Worm (Caenorhabditis elegans): ENCODE data around the gene clec-217.
A peak's percentile ranks its signal among the peaks of the same experiment; 100 is the strongest.

clec-217 gene

DNA sequence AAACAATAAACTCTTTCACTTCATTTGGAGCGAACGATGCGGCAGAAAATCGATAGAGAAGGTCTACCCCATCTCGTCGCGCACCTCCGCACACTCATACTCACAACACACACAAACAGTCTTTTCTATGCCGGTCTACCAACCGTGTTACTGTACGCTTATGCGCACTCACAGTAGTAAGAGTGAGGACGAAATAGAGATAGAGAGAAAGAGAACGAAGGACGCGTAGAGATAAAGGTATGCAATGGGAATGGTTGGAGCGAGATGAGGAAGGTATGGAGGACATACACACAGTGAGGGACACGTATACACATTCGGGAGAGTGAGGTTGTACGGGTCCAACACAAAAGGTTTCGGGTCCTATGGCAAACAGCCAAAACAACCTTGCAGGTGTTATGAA, 20.2 kb upstream of the clec-217 start:
- TF ChIP-seq ceh-8 (GFP tag; optimal IDR thresholded peaks at IDR 0.05), result no peak
- no peak for TF ChIP-seq ceh-90 (tag; optimal IDR thresholded peaks at IDR 0.05)
- no peak for TF ChIP-seq tlp-1 (tag; optimal IDR thresholded peaks at IDR 0.05)
- no peak for TF ChIP-seq pax-3 (tag; optimal IDR thresholded peaks at IDR 0.05)
- TF ChIP-seq lir-3 (tag; optimal IDR thresholded peaks at IDR 0.05; ENCODE audit: poor library complexity), result no peak
- TF ChIP-seq ceh-88 (GFP tag; IDR thresholded peaks at IDR 0.05), result no peak
- no peak for TF ChIP-seq unc-86 (tag; optimal IDR thresholded peaks at IDR 0.05)
- TF ChIP-seq efl-1 (optimal IDR thresholded peaks at IDR 0.05), result peak; percentile 13 to 20
- TF ChIP-seq efl-1 (GFP tag; optimal IDR thresholded peaks at IDR 0.05 in 1 of 2), result peak in 1 of 2 experiments; percentile 93
- TF ChIP-seq dpl-1 (GFP tag; optimal IDR thresholded peaks at IDR 0.05), result peak in 2 of 3 experiments; percentile 12 to 31
- no peak for TF ChIP-seq unc-62 (GFP tag; optimal IDR thresholded peaks at IDR 0.05)
- no peak for TF ChIP-seq mab-9 (GFP tag; IDR thresholded peaks at IDR 0.05)
- TF ChIP-seq fkh-4 (tag; optimal IDR thresholded peaks at IDR 0.05; ENCODE audit: borderline replicate concordance), result no peak
- TF ChIP-seq C16A3.4 (tag; optimal IDR thresholded peaks at IDR 0.05), result peak; percentile 46
- TF ChIP-seq dsc-1 (tag; optimal IDR thresholded peaks at IDR 0.05), result no peak
- peak; percentile 56 for TF ChIP-seq snu-23 (GFP tag; optimal IDR thresholded peaks at IDR 0.05)
- no peak for TF ChIP-seq swsn-7 (tag; optimal IDR thresholded peaks at IDR 0.05)
- peak; percentile 56 for TF ChIP-seq nhr-20 (tag; optimal IDR thresholded peaks at IDR 0.05)
- TF ChIP-seq F16B12.6 (tag; optimal IDR thresholded peaks at IDR 0.05), result peak; percentile 10
- no peak for TF ChIP-seq grh-1 (GFP tag; IDR thresholded peaks at IDR 0.05)
- no peak for TF ChIP-seq Y116A8C.19 (tag; optimal IDR thresholded peaks at IDR 0.05; ENCODE audit: borderline replicate concordance)
- no peak for TF ChIP-seq irx-1 (tag; optimal IDR thresholded peaks at IDR 0.05)
- peak; percentile 71 for TF ChIP-seq lin-14 (GFP tag; optimal IDR thresholded peaks at IDR 0.05)
- no peak for TF ChIP-seq hpl-2 (GFP tag; optimal IDR thresholded peaks at IDR 0.05)
- TF ChIP-seq tbx-2 (tag; optimal IDR thresholded peaks at IDR 0.05), result no peak
- peak; percentile 77 for TF ChIP-seq blmp-1 (tag; optimal IDR thresholded peaks at IDR 0.05)
- TF ChIP-seq mdl-1 (tag; optimal IDR thresholded peaks at IDR 0.05), result peak in 1 of 2 experiments; percentile 27
- TF ChIP-seq lsy-2 (tag; optimal IDR thresholded peaks at IDR 0.05), result peak in 1 of 2 experiments; percentile 82
- peak; percentile 7 for TF ChIP-seq nhr-71 (tag; optimal IDR thresholded peaks at IDR 0.05)
- TF ChIP-seq elt-3 (tag; optimal IDR thresholded peaks at IDR 0.05), result peak in 2 of 6 experiments; percentile 3 to 75
- TF ChIP-seq lin-35 (GFP tag; optimal IDR thresholded peaks at IDR 0.05), result peak in 1 of 2 experiments; percentile 65
- no peak for TF ChIP-seq hlh-4 (tag; optimal IDR thresholded peaks at IDR 0.05)
- peak; percentile 24 for TF ChIP-seq mep-1 (tag; optimal IDR thresholded peaks at IDR 0.05)
- TF ChIP-seq aly-2 (tag; optimal IDR thresholded peaks at IDR 0.05), result no peak
- no peak for TF ChIP-seq unc-30 (tag; optimal IDR thresholded peaks at IDR 0.05)
- TF ChIP-seq ces-1 (GFP tag; optimal IDR thresholded peaks at IDR 0.05), result no peak
- TF ChIP-seq ets-5 (GFP tag; IDR thresholded peaks at IDR 0.05), result no peak
- peak; percentile 79 for TF ChIP-seq nhr-85 (tag)
- no peak for TF ChIP-seq zip-4 (GFP tag; optimal IDR thresholded peaks at IDR 0.05)

DNA sequence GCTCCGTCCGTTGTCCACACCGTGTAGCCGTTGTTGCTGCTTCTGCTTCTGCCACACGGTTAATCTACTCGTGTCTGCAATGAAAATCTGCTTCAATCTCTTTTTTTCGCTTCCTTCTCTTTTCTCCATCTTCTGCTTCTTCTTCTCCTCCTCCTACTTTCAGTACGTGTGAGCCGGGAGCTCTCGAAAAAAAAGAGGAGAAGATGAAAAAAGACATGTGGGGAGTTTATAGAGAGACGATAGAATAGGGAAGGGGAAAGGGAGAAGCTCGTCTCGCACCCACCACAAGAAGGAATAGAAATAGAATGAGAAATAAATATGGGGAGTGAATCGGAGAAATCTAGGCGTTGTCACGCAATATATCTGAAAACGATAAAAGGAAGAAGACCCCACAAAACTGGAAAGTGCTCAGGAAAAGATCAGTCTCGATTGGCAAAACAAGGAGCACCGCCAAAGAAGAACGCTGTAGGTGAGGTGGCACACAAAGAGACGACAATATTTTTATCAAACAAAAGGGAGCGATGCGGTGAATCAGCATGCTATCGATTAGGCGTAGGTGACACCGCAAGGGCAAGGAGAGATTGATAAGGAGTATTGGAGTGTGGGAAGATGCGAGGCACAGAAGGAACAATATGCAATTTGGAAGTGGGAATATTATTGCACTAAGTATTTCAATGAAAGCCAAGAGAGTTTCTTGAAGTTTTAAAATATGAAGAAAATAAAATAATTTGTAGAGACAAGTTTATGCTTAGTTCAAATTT, 19.2 kb upstream of the clec-217 start, which contains the start of gene let-413:
TSS of gene let-413 (minus strand) at position 76 of the 761 bp plus-strand sequence.
- no peak for TF ChIP-seq xbp-1 (tag; optimal IDR thresholded peaks at IDR 0.05)
- no peak for TF ChIP-seq nhr-28 (tag; optimal IDR thresholded peaks at IDR 0.05)
- peak in 1 of 2 experiments; percentile 7 for TF ChIP-seq lsy-2 (tag; optimal IDR thresholded peaks at IDR 0.05)
- TF ChIP-seq ceh-90 (tag; optimal IDR thresholded peaks at IDR 0.05), result no peak
- TF ChIP-seq hlh-4 (tag; optimal IDR thresholded peaks at IDR 0.05), result no peak
- no peak for TF ChIP-seq blmp-1 (tag; optimal IDR thresholded peaks at IDR 0.05)
- TF ChIP-seq elt-2 (tag; optimal IDR thresholded peaks at IDR 0.05), result peak; percentile 33
- no peak for TF ChIP-seq dpl-1 (GFP tag; optimal IDR thresholded peaks at IDR 0.05)
- TF ChIP-seq mep-1 (tag; optimal IDR thresholded peaks at IDR 0.05), result peak; percentile 9
- peak; percentile 72 for TF ChIP-seq lin-14 (GFP tag; optimal IDR thresholded peaks at IDR 0.05)
- peak in 1 of 6 experiments; percentile 6 for TF ChIP-seq elt-3 (tag; optimal IDR thresholded peaks at IDR 0.05)
- TF ChIP-seq fkh-8 (tag; optimal IDR thresholded peaks at IDR 0.05), result peak; percentile 12
- TF ChIP-seq sptf-1 (tag; optimal IDR thresholded peaks at IDR 0.05), result no peak
- TF ChIP-seq efl-1 (optimal IDR thresholded peaks at IDR 0.05), result no peak
- peak in 1 of 2 experiments; percentile 31 for TF ChIP-seq efl-1 (GFP tag; optimal IDR thresholded peaks at IDR 0.05 in 1 of 2)
- TF ChIP-seq ceh-82 (tag; optimal IDR thresholded peaks at IDR 0.05), result peak in 1 of 3 experiments; percentile 35
- no peak for TF ChIP-seq ztf-4 (tag; optimal IDR thresholded peaks at IDR 0.05)
- peak in 1 of 2 experiments; percentile 15 for TF ChIP-seq lin-35 (GFP tag; optimal IDR thresholded peaks at IDR 0.05)
- peak; percentile 17 for TF ChIP-seq nhr-90 (tag; optimal IDR thresholded peaks at IDR 0.05; ENCODE audit: poor library complexity)
- TF ChIP-seq C04F5.9 (tag; optimal IDR thresholded peaks at IDR 0.05), result no peak
- no peak for TF ChIP-seq vab-15 (tag; optimal IDR thresholded peaks at IDR 0.05)
- no peak for TF ChIP-seq nhr-76 (tag; optimal IDR thresholded peaks at IDR 0.05)
- TF ChIP-seq lir-3 (tag; optimal IDR thresholded peaks at IDR 0.05; ENCODE audit: poor library complexity), result no peak
- no peak for TF ChIP-seq snu-23 (GFP tag; optimal IDR thresholded peaks at IDR 0.05)

Data from whole organism, L1 larva.